Worm (Caenorhabditis elegans) whole organism, mixed stage, embryonic: ENCODE measurements around the gene ceh-54.

ENCODE experiments used
- elt-3 ChIP-seq: fragments of 150-350 bp; optimal IDR thresholded peaks from 2 replicates; lab custom pipeline; 2014; ENCODE audit warnings: missing biosample characterization, missing genetic modification characterization
- lin-32 ChIP-seq: fragments of 200-800 bp; sonication (Bioruptor generic); optimal IDR thresholded peaks from 2 replicates; lab custom pipeline; 2018; ENCODE audit warnings: mild to moderate bottlenecking, missing genetic modification characterization, missing compliant biosample characterization
- lsy-2 ChIP-seq: fragments of 150-350 bp; optimal IDR thresholded peaks from 2 replicates; lab custom pipeline; 2014; ENCODE audit warnings: missing biosample characterization, missing genetic modification characterization
- nhr-12 ChIP-seq: fragments of 150-350 bp; optimal IDR thresholded peaks from 2 replicates; lab custom pipeline; 2014; ENCODE audit warnings: missing biosample characterization, missing genetic modification characterization
- nhr-28 ChIP-seq: fragments of 150-350 bp; optimal IDR thresholded peaks from 2 replicates; lab custom pipeline; 2014; ENCODE audit warnings: missing biosample characterization, missing genetic modification characterization
- nhr-76 ChIP-seq: sonication (generic microtip); optimal IDR thresholded peaks from 2 replicates; lab custom pipeline; 2017; ENCODE audit warnings: missing biosample characterization, missing genetic modification characterization
- snpc-4 ChIP-seq: fragments of 150-350 bp; optimal IDR thresholded peaks from 2 replicates; lab custom pipeline; 2014; ENCODE audit warnings: missing biosample characterization, missing genetic modification characterization
- tbx-8 ChIP-seq: fragments of 200-800 bp; sonication (Bioruptor generic); optimal IDR thresholded peaks from 2 replicates; lab custom pipeline; 2018; ENCODE audit warnings: mild to moderate bottlenecking, missing genetic modification characterization, moderate library complexity, missing compliant biosample characterization
- unc-120 ChIP-seq: sonication (generic microtip); optimal IDR thresholded peaks from 2 replicates; lab custom pipeline; 2017; ENCODE audit warnings: missing genetic modification characterization, missing compliant biosample characterization; ENCODE audit not compliant: poor library complexity, severe bottlenecking
- unc-39 ChIP-seq: fragments of 150-350 bp; optimal IDR thresholded peaks from 2 replicates; lab custom pipeline; 2014; ENCODE audit warnings: missing biosample characterization, missing genetic modification characterization
- ztf-11 ChIP-seq: fragments of 150-350 bp; optimal IDR thresholded peaks from 2 replicates; lab custom pipeline; 2014; ENCODE audit warnings: missing biosample characterization, missing genetic modification characterization

- no peak for TF ChIP-seq unc-39 (tag; lab: Kevin White, UChicago)
- TF ChIP-seq snpc-4 (tag; lab: Kevin White, UChicago), result no peak
- no peak for TF ChIP-seq nhr-12
- TF ChIP-seq nhr-28 (tag; lab: Kevin White, UChicago), result no peak
- TF ChIP-seq lin-32 (GFP tag; lab: Kevin White, UChicago), result no peak
- no peak for TF ChIP-seq elt-3 (tag; lab: Kevin White, UChicago)
- no peak for TF ChIP-seq unc-120
- no peak for TF ChIP-seq ztf-11
- TF ChIP-seq tbx-8 (GFP tag; lab: Kevin White, UChicago), result no peak
- TF ChIP-seq nhr-76 (tag; lab: Kevin White, UChicago), result no peak
- no peak for TF ChIP-seq lsy-2 (tag; lab: Kevin White, UChicago)
Observed at ce11 chrX:6239927-6240639, 46.0 kb upstream of the ceh-54 start.
